Worm (Caenorhabditis elegans) whole organism, young adult: ENCODE results near the gene F16F9.1.

ENCODE experiments used
- hrde-1 ChIP-seq: sonication (generic microtip); optimal IDR thresholded peaks from 2 replicates; lab custom pipeline; 2016; ENCODE audit warnings: missing genetic modification characterization, mild to moderate bottlenecking, missing compliant biosample characterization, moderate library complexity, missing genotype, missing genetic modification reagents, borderline replicate concordance
- hsf-1 ChIP-seq: fragments of 200-800 bp; sonication (Bioruptor generic); IDR thresholded peaks from 2 replicates; pipeline ENCODE4 v1.3.6; 2022; ENCODE audit warnings: missing genetic modification reagents, missing genetic modification characterization, missing compliant biosample characterization
- mxl-1 ChIP-seq: sonication (generic microtip); optimal IDR thresholded peaks from 2 replicates; lab custom pipeline; 2016; ENCODE audit warnings: missing genetic modification characterization, missing compliant biosample characterization
- nhr-120 ChIP-seq: fragments of 200-800 bp; sonication (Bioruptor generic); IDR thresholded peaks from 2 replicates; pipeline ENCODE4 v1.3.6; 2022; ENCODE audit warnings: missing genetic modification characterization, missing compliant biosample characterization
- sdz-38 ChIP-seq: sonication (generic microtip); optimal IDR thresholded peaks from 2 replicates; lab custom pipeline; 2016; ENCODE audit warnings: missing genotype, missing genetic modification characterization, missing compliant biosample characterization
- snpc-4 ChIP-seq, 5 experiments: fragments of 150-350 bp in 1 of 5; sonication (generic microtip) in 4 of 5; optimal IDR thresholded peaks; 2 replicates each; lab custom pipeline; 2014 to 2018; ENCODE audit warnings: missing genetic modification characterization in 5 of 5, missing biosample characterization in 3 of 5, antibody characterized with exemption in 2 of 5, mild to moderate bottlenecking in 2 of 5, missing compliant biosample characterization in 2 of 5, missing genotype in 2 of 5, moderate library complexity in 2 of 5, missing genetic modification reagents in 1 of 5
- ztf-28 ChIP-seq: fragments of 200-800 bp; sonication (Bioruptor generic); IDR thresholded peaks from 2 replicates; pipeline ENCODE4 v1.3.6; 2022; ENCODE audit warnings: missing genetic modification reagents, missing genetic modification characterization, missing compliant biosample characterization

- TF ChIP-seq hsf-1 (GFP tag; lab: Robert Waterston, UW), result no peak
- TF ChIP-seq hrde-1 (tag; lab: Kevin White, UChicago), result no peak
- no peak for TF ChIP-seq sdz-38 (tag; lab: Kevin White, UChicago)
- TF ChIP-seq nhr-120 (GFP tag; lab: Robert Waterston, UW), result no peak
- no peak for TF ChIP-seq snpc-4 (GFP tag; optimal IDR thresholded peaks at IDR 0.05; lab: Kevin White, UChicago)
- TF ChIP-seq snpc-4 (tag; optimal IDR thresholded peaks at IDR 0.05; lab: Kevin White, UChicago), result peak in 2 of 4 experiments; percentile 88 to 89
- no peak for TF ChIP-seq ztf-28 (GFP tag; lab: Robert Waterston, UW)
- TF ChIP-seq mxl-1, result no peak
Observed at ce11 chrX:8429503-8429902, 16.7 kb upstream of the F16F9.1 start.
